Worm (Caenorhabditis elegans) whole organism, L4 larva: Measurements from ENCODE around the gene ttr-11.

ENCODE experiments used
- ama-1 ChIP-seq: fragments of 150-350 bp; optimal IDR thresholded peaks from 2 replicates; lab custom pipeline; 2014; ENCODE audit warnings: inconsistent platforms, mixed read lengths
- lin-15B ChIP-seq: fragments of 150-350 bp; sonication (generic microtip); optimal IDR thresholded peaks from 3 replicates; lab custom pipeline; 2014; ENCODE audit warnings: missing biosample characterization, missing genetic modification characterization

- no peak for TF ChIP-seq lin-15B (tag; lab: Kevin White, UChicago)
- TF ChIP-seq ama-1 (lab: Kevin White, UChicago) = no peak
These were observed 48.8 kb downstream of the ttr-11 start for ce11 chrV:20651923-20652322.
